Worm (Caenorhabditis elegans): ENCODE data around the gene ins-32.

The ins-32 gene

DNA sequence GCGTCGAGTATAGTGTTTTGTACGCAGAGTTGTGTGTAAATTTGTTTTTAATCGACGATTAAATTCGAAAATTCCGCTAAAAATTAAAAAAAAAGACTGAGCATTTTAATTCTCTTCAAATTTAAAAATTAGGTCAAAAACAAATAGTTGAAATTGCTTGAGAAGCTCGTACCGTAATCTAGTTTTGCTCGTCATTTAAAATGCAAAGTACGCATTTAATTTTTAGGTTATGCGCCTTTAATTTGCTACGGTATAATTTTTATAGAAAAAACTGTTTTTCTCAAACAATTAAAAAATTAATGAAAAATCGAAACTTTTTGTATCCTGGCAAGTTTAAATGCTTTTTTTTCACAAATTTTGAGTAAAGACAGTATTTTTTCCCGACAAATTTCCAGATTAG, 5.5 kb upstream of the ins-32 start:
- TF ChIP-seq madf-8 (GFP tag; conservative IDR thresholded peaks at IDR 0.05): peak; percentile 79
- peak; percentile 95 for TF ChIP-seq lsl-1 (GFP tag; optimal IDR thresholded peaks at IDR 0.05)
- no peak for TF ChIP-seq snpc-1.1 (tag; optimal IDR thresholded peaks at IDR 0.05; ENCODE audit: insufficient read depth)
- TF ChIP-seq ztf-28 (GFP tag; IDR thresholded peaks at IDR 0.05): no peak
- TF ChIP-seq mes-4 (tag; optimal IDR thresholded peaks at IDR 0.05): no peak
- TF ChIP-seq xnd-1 (tag; optimal IDR thresholded peaks at IDR 0.05): peak; percentile 98
- peak; percentile 52 for TF ChIP-seq F33H1.4 (GFP tag; IDR thresholded peaks at IDR 0.05)
- no peak for TF ChIP-seq F55B11.4 (tag; optimal IDR thresholded peaks at IDR 0.05; ENCODE audit: borderline replicate concordance, insufficient read depth)
- TF ChIP-seq ceh-91 (GFP tag; IDR thresholded peaks at IDR 0.05): peak; percentile 61; the same call in 1 of the 2 replicates
- peak; percentile 12 for TF ChIP-seq snpc-1.3 (tag; optimal IDR thresholded peaks at IDR 0.05; ENCODE audit: insufficient read depth)
- TF ChIP-seq madf-6 (GFP tag; IDR thresholded peaks at IDR 0.05): peak; percentile 93
- no peak for TF ChIP-seq F57A8.1 (GFP tag; optimal IDR thresholded peaks at IDR 0.05)
- TF ChIP-seq B0336.3 (GFP tag; IDR thresholded peaks at IDR 0.05): no peak
- no peak for TF ChIP-seq ztf-18 (tag; optimal IDR thresholded peaks at IDR 0.05)
- no peak for TF ChIP-seq zim-3 (tag; optimal IDR thresholded peaks at IDR 0.05)
- TF ChIP-seq D2030.7 (GFP tag; IDR thresholded peaks at IDR 0.05): peak; percentile 32; the same call in 1 of the 2 replicates
- peak; percentile 33 for TF ChIP-seq him-1 (tag; optimal IDR thresholded peaks at IDR 0.05)
- TF ChIP-seq dpl-1 (GFP tag; optimal IDR thresholded peaks at IDR 0.05): no peak

DNA sequence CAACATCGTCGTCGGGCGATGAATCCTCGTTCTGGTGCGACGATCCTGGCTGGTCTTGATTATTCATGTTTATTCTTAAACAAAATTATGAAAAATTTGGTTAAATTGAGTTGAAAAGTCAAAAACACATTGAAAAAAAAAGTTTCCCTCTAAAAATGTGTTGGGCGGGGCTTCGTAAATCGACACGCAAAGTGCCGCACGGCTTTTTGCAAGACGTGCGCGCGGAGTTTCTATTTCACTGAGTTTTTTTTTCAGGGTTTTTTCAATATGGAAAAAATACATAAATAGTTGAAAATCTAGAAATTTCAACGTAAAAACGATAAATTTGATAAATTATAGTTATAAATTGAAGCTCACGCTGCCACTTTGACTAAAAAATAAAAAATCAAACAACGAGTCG, 5.0 kb upstream of the ins-32 start, which contains the start of gene F54D10.5:
Gene F54D10.5 (minus strand): TSS at position 74 of the 400 bp plus-strand sequence.
- TF ChIP-seq snpc-1.3 (tag; optimal IDR thresholded peaks at IDR 0.05; ENCODE audit: insufficient read depth) (peak; percentile 57), Y95B8A.8 (GFP tag; IDR thresholded peaks at IDR 0.05) (no peak), Y53G8AR.9 (GFP tag; conservative IDR thresholded peaks at IDR 0.05) (0 out of 2 replicates have a peak, but pooled peaks have one; percentile 14), zim-3 (tag; optimal IDR thresholded peaks at IDR 0.05) (no peak), efl-1 (GFP tag; optimal IDR thresholded peaks at IDR 0.05) (peak; percentile 43), mes-4 (tag; optimal IDR thresholded peaks at IDR 0.05) (no peak), cebp-1 (GFP tag; IDR thresholded peaks at IDR 0.05) (no peak), cebp-1 (tag; optimal IDR thresholded peaks at IDR 0.05) (peak; percentile 53), F39B2.1 (GFP tag; IDR thresholded peaks at IDR 0.05) (no peak), attf-6 (GFP tag; IDR thresholded peaks at IDR 0.05) (no peak), C06A6.2 (GFP tag; conservative IDR thresholded peaks at IDR 0.05) (no peak; the same call in 1 of the 2 replicates), ztf-26 (tag; optimal IDR thresholded peaks at IDR 0.05) (no peak), lag-1 (GFP tag; IDR thresholded peaks at IDR 0.05) (no peak), ztf-28 (GFP tag; IDR thresholded peaks at IDR 0.05) (no peak), sea-2 (GFP tag; IDR thresholded peaks at IDR 0.05) (no peak), aptf-3 (GFP tag; IDR thresholded peaks at IDR 0.05) (no peak), T07F8.4 (tag; optimal IDR thresholded peaks at IDR 0.05) (no peak), nhr-120 (GFP tag; IDR thresholded peaks at IDR 0.05) (no peak), tbp1 (GFP tag; optimal IDR thresholded peaks at IDR 0.05) (peak; percentile 14), let-607 (tag; optimal IDR thresholded peaks at IDR 0.05) (peak in 1 of 2 experiments; percentile 11), sdz-38 (tag; optimal IDR thresholded peaks at IDR 0.05) (no peak), die-1 (tag; optimal IDR thresholded peaks at IDR 0.05) (no peak), somi-1 (GFP tag; optimal IDR thresholded peaks at IDR 0.05) (no peak), ztf-22 (GFP tag; optimal IDR thresholded peaks at IDR 0.05) (no peak), Y53F4B.3 (GFP tag; IDR thresholded peaks at IDR 0.05) (no peak), unc-130 (GFP tag; optimal IDR thresholded peaks at IDR 0.05) (no peak), ceh-100 (GFP tag; IDR thresholded peaks at IDR 0.05) (peak; percentile 26; the same call in 1 of the 2 replicates), hlh-26 (GFP tag; conservative IDR thresholded peaks at IDR 0.05) (no peak), chd-7 (tag; optimal IDR thresholded peaks at IDR 0.05) (no peak), rcor-1 (GFP tag; IDR thresholded peaks at IDR 0.05) (peak; percentile 44), rec-8 (tag; optimal IDR thresholded peaks at IDR 0.05) (no peak), ceh-79 (tag; optimal IDR thresholded peaks at IDR 0.05) (no peak), madf-3 (GFP tag; IDR thresholded peaks at IDR 0.05) (no peak), let-526 (GFP tag; IDR thresholded peaks at IDR 0.05) (no peak)

All from whole organism, young adult.